Fruit fly (Drosophila melanogaster) whole organism, embryonic: ENCODE data around the gene CG15547.

Experiments used
- CG17568 ChIP-seq: fragments of 200-800 bp; sonication (Bioruptor generic); optimal IDR thresholded peaks from 2 replicates; lab custom pipeline; 2018; ENCODE audit warnings: missing biosample characterization, mild to moderate bottlenecking, missing genetic modification characterization, moderate library complexity
- Fer1 ChIP-seq: fragments of 200-800 bp; sonication (Bioruptor generic); optimal IDR thresholded peaks from 2 replicates; lab custom pipeline; 2017; ENCODE audit warnings: missing biosample characterization, mild to moderate bottlenecking, missing genetic modification characterization
- Gsc ChIP-seq: fragments of 200-800 bp; sonication (Bioruptor generic); IDR thresholded peaks from 2 replicates; pipeline ENCODE4 v1.3.6; 2022; ENCODE audit warnings: missing biosample characterization, missing genetic modification characterization
- Hr39 ChIP-seq: fragments of >200 bp; optimal IDR thresholded peaks from 2 replicates; lab custom pipeline; 2017
- Med ChIP-seq: fragments of 200-800 bp; sonication (Bioruptor generic); peaks from one replicate; lab custom pipeline; 2016; ENCODE audit warnings: missing biosample characterization, missing genetic modification characterization, mild to moderate bottlenecking, inconsistent platforms, moderate library complexity

DNA sequence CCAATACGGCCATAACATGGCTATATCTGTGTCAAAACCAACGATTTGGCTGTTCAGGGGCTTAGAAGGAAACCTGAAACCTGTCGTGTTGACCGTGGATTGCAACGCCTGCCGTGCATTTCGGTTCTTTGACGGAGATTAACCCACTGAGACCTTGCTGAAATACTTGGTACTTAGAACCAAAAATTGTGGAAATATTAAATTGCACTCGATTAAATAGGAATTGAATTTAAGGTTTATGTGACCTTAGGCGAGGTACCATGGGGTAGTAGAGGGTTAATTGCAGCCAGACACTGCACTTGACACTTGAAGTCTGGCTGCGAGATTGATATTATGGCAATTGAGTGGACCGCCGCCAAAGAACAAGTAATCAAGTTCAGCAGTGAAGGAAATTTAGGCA, 6.7 kb upstream of the CG15547 start:
- TF ChIP-seq Fer1 (GFP tag; lab: Kevin White, UChicago) (no peak), Gsc (GFP tag; lab: Robert Waterston, UW) (no peak), Hr39 (no peak), Med (GFP tag; lab: Kevin White, UChicago) (no peak), CG17568 (GFP tag; lab: Kevin White, UChicago) (no peak)
